Fruit fly (Drosophila melanogaster) whole organism, embryonic: ENCODE data around the gene CG17270.

Experiments used
- CG10462 ChIP-seq: fragments of 200-800 bp; sonication (Bioruptor generic); optimal IDR thresholded peaks from 2 replicates; lab custom pipeline; 2016; ENCODE audit warnings: missing biosample characterization, missing genetic modification characterization
- CG10979 ChIP-seq: fragments of 200-800 bp; sonication (Bioruptor generic); optimal IDR thresholded peaks from 2 replicates; lab custom pipeline; 2018; ENCODE audit warnings: missing biosample characterization, mild to moderate bottlenecking, missing genetic modification characterization, moderate library complexity
- CG11504 ChIP-seq: fragments of 200-800 bp; sonication (Bioruptor generic); optimal IDR thresholded peaks from 3 replicates; lab custom pipeline; 2019; ENCODE audit warnings: missing biosample characterization, mild to moderate bottlenecking, missing genetic modification characterization, moderate library complexity
- CG12104 ChIP-seq: fragments of 200-800 bp; sonication (Bioruptor generic); optimal IDR thresholded peaks from 3 replicates; lab custom pipeline; 2016; ENCODE audit warnings: missing biosample characterization, missing genetic modification characterization
- CG13424 ChIP-seq: fragments of 200-800 bp; sonication (Bioruptor generic); optimal IDR thresholded peaks from 2 replicates; lab custom pipeline; 2019; ENCODE audit warnings: missing biosample characterization, mild to moderate bottlenecking, missing genetic modification characterization, moderate library complexity
- CG14710 ChIP-seq: fragments of 200-800 bp; sonication (Bioruptor generic); optimal IDR thresholded peaks from 3 replicates; lab custom pipeline; 2019; ENCODE audit warnings: missing biosample characterization, mild to moderate bottlenecking, missing genetic modification characterization, moderate library complexity
- CG14965 ChIP-seq: fragments of 200-800 bp; sonication (Bioruptor generic); optimal IDR thresholded peaks from 2 replicates; lab custom pipeline; 2016; ENCODE audit warnings: missing biosample characterization, missing genetic modification characterization, borderline replicate concordance
- CG1529 ChIP-seq: fragments of 200-800 bp; sonication (Bioruptor generic); optimal IDR thresholded peaks from 3 replicates; lab custom pipeline; 2018; ENCODE audit warnings: missing biosample characterization, missing genetic modification characterization
- CG16863 ChIP-seq: fragments of 200-800 bp; sonication (Bioruptor generic); optimal IDR thresholded peaks from 3 replicates; lab custom pipeline; 2016; ENCODE audit warnings: missing biosample characterization, missing genetic modification characterization
- CG17612 ChIP-seq: fragments of 200-800 bp; sonication (Bioruptor generic); IDR thresholded peaks from 2 replicates; pipeline ENCODE4 v1.3.6; 2022; ENCODE audit warnings: missing biosample characterization, missing genetic modification characterization
- CG1792 ChIP-seq: fragments of 200-800 bp; sonication (Bioruptor generic); optimal IDR thresholded peaks from 2 replicates; lab custom pipeline; 2016; ENCODE audit warnings: missing biosample characterization, missing genetic modification characterization
- CG18476 ChIP-seq: fragments of 200-800 bp; sonication (Bioruptor generic); optimal IDR thresholded peaks from 2 replicates; lab custom pipeline; 2016; ENCODE audit warnings: missing biosample characterization, mild to moderate bottlenecking, missing genetic modification characterization
- CG31365 ChIP-seq: fragments of 200-800 bp; sonication (Bioruptor generic); optimal IDR thresholded peaks from 2 replicates; lab custom pipeline; 2018; ENCODE audit warnings: missing biosample characterization, mild to moderate bottlenecking, missing genetic modification characterization
- CG4328 ChIP-seq: fragments of 200-800 bp; sonication (Bioruptor generic); optimal IDR thresholded peaks from 3 replicates; lab custom pipeline; 2017; ENCODE audit warnings: missing biosample characterization, missing genetic modification reagents, missing genetic modification characterization
- D19A ChIP-seq: fragments of 200-800 bp; optimal IDR thresholded peaks from 3 replicates; lab custom pipeline; 2019; ENCODE audit warnings: missing biosample characterization, mild to moderate bottlenecking, missing genetic modification characterization, moderate library complexity
- Dbx ChIP-seq: fragments of 200-800 bp; sonication (Bioruptor generic); IDR thresholded peaks from 3 replicates; pipeline ENCODE4 v1.3.6; 2022; ENCODE audit warnings: missing biosample characterization, missing genetic modification characterization
- Dek ChIP-seq: fragments of 200-800 bp; sonication (Bioruptor generic); optimal IDR thresholded peaks from 3 replicates; lab custom pipeline; 2019; ENCODE audit warnings: missing biosample characterization, mild to moderate bottlenecking, missing genetic modification characterization, moderate library complexity
- Dll ChIP-seq: fragments of 200-800 bp; sonication (Bioruptor generic); IDR thresholded peaks from 4 replicates; pipeline ENCODE4 v1.3.6; 2022; ENCODE audit warnings: missing biosample characterization, missing genetic modification characterization; ENCODE audit not compliant: partially characterized antibody
- Drgx ChIP-seq: fragments of 200-800 bp; sonication (Bioruptor generic); IDR thresholded peaks from 2 replicates; pipeline ENCODE4 v1.3.6; 2022; ENCODE audit warnings: missing biosample characterization, missing genetic modification characterization
- HLH54F ChIP-seq: fragments of 200-800 bp; sonication (Bioruptor generic); optimal IDR thresholded peaks from 3 replicates; lab custom pipeline; 2016; ENCODE audit warnings: missing biosample characterization, missing genetic modification characterization
- HLHmδ ChIP-seq: fragments of 200-800 bp; sonication (Bioruptor generic); optimal IDR thresholded peaks from 2 replicates; lab custom pipeline; 2018; ENCODE audit warnings: missing biosample characterization, mild to moderate bottlenecking, missing genetic modification characterization, moderate library complexity
- HmgD ChIP-seq: fragments of 200-800 bp; sonication (Bioruptor generic); optimal IDR thresholded peaks from 3 replicates; lab custom pipeline; 2016; ENCODE audit warnings: missing biosample characterization, missing genetic modification characterization
- Med ChIP-seq: fragments of 200-800 bp; sonication (Bioruptor generic); peaks from one replicate; lab custom pipeline; 2016; ENCODE audit warnings: missing biosample characterization, missing genetic modification characterization, mild to moderate bottlenecking, inconsistent platforms, moderate library complexity
- Mes4 ChIP-seq: fragments of 200-800 bp; sonication (Bioruptor generic); optimal IDR thresholded peaks from 2 replicates; lab custom pipeline; 2016; ENCODE audit warnings: missing biosample characterization, missing genetic modification characterization
- Spps ChIP-seq: fragments of 200-800 bp; sonication (Bioruptor generic); optimal IDR thresholded peaks from 2 replicates; lab custom pipeline; 2018; ENCODE audit warnings: missing biosample characterization, mild to moderate bottlenecking, missing genetic modification characterization
- YL-1 ChIP-seq: fragments of 200-800 bp; sonication (Bioruptor generic); optimal IDR thresholded peaks from 3 replicates; lab custom pipeline; 2017; ENCODE audit warnings: missing biosample characterization, mild to moderate bottlenecking, missing genetic modification characterization
- ash1 ChIP-seq: fragments of 200-800 bp; sonication (Bioruptor generic); optimal IDR thresholded peaks from 2 replicates; lab custom pipeline; 2018; ENCODE audit warnings: missing biosample characterization, mild to moderate bottlenecking, missing genetic modification characterization
- bab2 ChIP-seq: fragments of 200-800 bp; sonication (Bioruptor generic); optimal IDR thresholded peaks from 2 replicates; lab custom pipeline; 2016; ENCODE audit warnings: missing biosample characterization, missing genetic modification characterization
- btn ChIP-seq: fragments of 200-800 bp; sonication (Bioruptor generic); optimal IDR thresholded peaks from 2 replicates; lab custom pipeline; 2016; ENCODE audit warnings: missing biosample characterization, missing genetic modification characterization
- chm ChIP-seq: fragments of 200-800 bp; sonication (Bioruptor generic); IDR thresholded peaks from 2 replicates; pipeline ENCODE4 v1.3.6; 2022; ENCODE audit warnings: missing biosample characterization, missing genetic modification characterization
- ci ChIP-seq: fragments of 200-800 bp; sonication (Bioruptor generic); IDR thresholded peaks from 3 replicates; pipeline ENCODE4 v1.3.6; 2022; ENCODE audit warnings: missing biosample characterization, missing genetic modification characterization
- ewg ChIP-seq: fragments of 200-800 bp; sonication (Bioruptor generic); optimal IDR thresholded peaks from 3 replicates; lab custom pipeline; 2017; ENCODE audit warnings: mild to moderate bottlenecking, missing biosample characterization, missing genetic modification reagents, missing genetic modification characterization
- ftz-f1 ChIP-seq: fragments of 200-800 bp; sonication (Bioruptor generic); optimal IDR thresholded peaks from 2 replicates; lab custom pipeline; 2016; ENCODE audit warnings: missing biosample characterization, missing genetic modification characterization
- gfzf ChIP-seq: fragments of 200-800 bp; sonication (Bioruptor generic); optimal IDR thresholded peaks from 2 replicates; lab custom pipeline; 2016; ENCODE audit warnings: missing biosample characterization, mild to moderate bottlenecking, missing genetic modification characterization, moderate library complexity
- grn ChIP-seq: fragments of 200-800 bp; sonication (Bioruptor generic); optimal IDR thresholded peaks from 3 replicates; lab custom pipeline; 2017; ENCODE audit warnings: missing biosample characterization, missing genetic modification characterization
- gsb-n ChIP-seq: fragments of 200-800 bp; sonication (Bioruptor generic); optimal IDR thresholded peaks from 3 replicates; lab custom pipeline; 2018; ENCODE audit warnings: missing biosample characterization, mild to moderate bottlenecking, missing genetic modification characterization
- ken ChIP-seq: fragments of 200-800 bp; sonication (Bioruptor generic); IDR thresholded peaks from 3 replicates; pipeline ENCODE4 v1.3.6; 2022; ENCODE audit warnings: missing biosample characterization, missing genetic modification characterization
- pan ChIP-seq, 4 experiments: fragments of >200 bp in 3 of 4; fragments of 200-800 bp in 1 of 4; sonication (Bioruptor generic) in 1 of 4; optimal IDR thresholded peaks in 3 of 4; IDR thresholded peaks in 1 of 4; 2 replicates each; pipeline versions ENCODE4 v1.3.6 to Lab custom; 2017 to 2022; ENCODE audit warnings: missing biosample characterization in 2 of 4, missing genetic modification characterization in 2 of 4, mixed read lengths in 1 of 4
- pb ChIP-seq: fragments of 200-800 bp; sonication (Bioruptor generic); optimal IDR thresholded peaks from 3 replicates; lab custom pipeline; 2016; ENCODE audit warnings: missing biosample characterization, missing genetic modification characterization
- pum ChIP-seq: fragments of 200-800 bp; sonication (Bioruptor generic); optimal IDR thresholded peaks from 2 replicates; lab custom pipeline; 2016; ENCODE audit warnings: missing biosample characterization, missing genetic modification characterization
- pzg ChIP-seq: fragments of 200-800 bp; sonication (Bioruptor generic); optimal IDR thresholded peaks from 3 replicates; lab custom pipeline; 2018; ENCODE audit warnings: missing biosample characterization, mild to moderate bottlenecking, missing genetic modification characterization, moderate library complexity
- ro ChIP-seq: fragments of 200-800 bp; sonication (Bioruptor generic); IDR thresholded peaks from 2 replicates; pipeline ENCODE4 v1.3.6; 2022; ENCODE audit warnings: missing biosample characterization, missing genetic modification characterization
- run ChIP-seq: fragments of 200-800 bp; sonication (Bioruptor generic); optimal IDR thresholded peaks from 3 replicates; lab custom pipeline; 2018; ENCODE audit warnings: missing biosample characterization, mild to moderate bottlenecking, missing genetic modification characterization
- seq ChIP-seq: fragments of 200-800 bp; sonication (Bioruptor generic); IDR thresholded peaks from 2 replicates; pipeline ENCODE4 v1.3.6; 2022; ENCODE audit warnings: missing biosample characterization, missing genetic modification characterization
- stwl ChIP-seq: fragments of 200-800 bp; sonication (Bioruptor generic); optimal IDR thresholded peaks from 3 replicates; lab custom pipeline; 2018; ENCODE audit warnings: missing biosample characterization, mild to moderate bottlenecking, missing genetic modification characterization, moderate library complexity
- tgo ChIP-seq: fragments of 200-800 bp; sonication (Bioruptor generic); IDR thresholded peaks from 3 replicates; pipeline ENCODE4 v1.3.6; 2022; ENCODE audit warnings: missing biosample characterization, missing genetic modification characterization
- tx ChIP-seq: fragments of 200-800 bp; sonication (Bioruptor generic); optimal IDR thresholded peaks from 2 replicates; lab custom pipeline; 2016; ENCODE audit warnings: missing biosample characterization, missing genetic modification characterization
- zfh2 ChIP-seq: fragments of 200-800 bp; sonication (Bioruptor generic); optimal IDR thresholded peaks from 2 replicates; lab custom pipeline; 2016; ENCODE audit warnings: missing biosample characterization, missing genetic modification characterization

Gene CG17270

DNA sequence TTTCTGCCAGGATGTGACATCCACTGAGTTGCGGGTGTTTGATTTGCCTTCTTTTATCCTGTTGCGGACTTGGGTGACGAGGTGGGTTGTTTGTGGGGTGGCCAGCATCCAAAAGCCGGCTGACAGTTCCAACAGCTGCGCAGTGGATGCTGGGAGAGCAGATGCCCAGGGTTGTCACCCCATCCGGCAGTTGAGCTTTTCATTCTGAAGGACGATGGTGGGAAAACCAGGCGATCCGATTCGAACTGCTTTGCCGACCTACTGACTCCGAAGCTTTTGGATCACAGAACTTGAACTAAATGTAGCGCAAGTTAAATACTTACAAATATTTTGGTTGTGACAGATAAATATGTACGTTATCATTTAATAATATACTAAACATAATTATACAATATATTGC is 47.5 kb upstream of the CG17270 start, which contains the start of gene KaiR1D (continued):
- TF ChIP-seq HmgD (GFP tag; lab: Kevin White, UChicago) (no peak), CG17612 (GFP tag; lab: Robert Waterston, UW) (no peak), bab2 (GFP tag; lab: Kevin White, UChicago) (no peak), ash1 (GFP tag; lab: Kevin White, UChicago) (no peak), ewg (GFP tag; lab: Kevin White, UChicago) (peak; percentile 100), ftz-f1 (GFP tag; lab: Kevin White, UChicago) (no peak), pan (optimal IDR thresholded peaks at IDR 0.05; lab: Kevin White, UChicago) (no peak), pan (GFP tag; optimal IDR thresholded peaks at IDR 0.05 in 1 of 2, IDR thresholded peaks at IDR 0.05 in 1 of 2) (no peak), pzg (peak; percentile 43), CG31365 (tag; lab: Kevin White, UChicago) (peak; percentile 70), run (tag; lab: Kevin White, UChicago) (no peak), Drgx (GFP tag; lab: Robert Waterston, UW) (no peak), CG16863 (GFP tag; lab: Kevin White, UChicago) (no peak), tx (GFP tag; lab: Kevin White, UChicago) (no peak), pum (GFP tag; lab: Kevin White, UChicago) (no peak), CG1529 (GFP tag; lab: Kevin White, UChicago) (no peak), CG10462 (GFP tag; lab: Kevin White, UChicago) (no peak), CG18476 (no peak), CG12104 (GFP tag; lab: Kevin White, UChicago) (no peak), D19A (tag; lab: Kevin White, UChicago) (no peak), CG14965 (no peak), tgo (GFP tag; lab: Robert Waterston, UW) (no peak), seq (GFP tag; lab: Robert Waterston, UW) (peak; percentile 42; the same call in 1 of the 2 replicates), Med (GFP tag; lab: Kevin White, UChicago) (no peak), btn (GFP tag; lab: Kevin White, UChicago) (no peak), chm (GFP tag; lab: Robert Waterston, UW) (no peak), CG4328 (no peak), zfh2 (no peak), HLH54F (GFP tag; lab: Kevin White, UChicago) (no peak)

DNA sequence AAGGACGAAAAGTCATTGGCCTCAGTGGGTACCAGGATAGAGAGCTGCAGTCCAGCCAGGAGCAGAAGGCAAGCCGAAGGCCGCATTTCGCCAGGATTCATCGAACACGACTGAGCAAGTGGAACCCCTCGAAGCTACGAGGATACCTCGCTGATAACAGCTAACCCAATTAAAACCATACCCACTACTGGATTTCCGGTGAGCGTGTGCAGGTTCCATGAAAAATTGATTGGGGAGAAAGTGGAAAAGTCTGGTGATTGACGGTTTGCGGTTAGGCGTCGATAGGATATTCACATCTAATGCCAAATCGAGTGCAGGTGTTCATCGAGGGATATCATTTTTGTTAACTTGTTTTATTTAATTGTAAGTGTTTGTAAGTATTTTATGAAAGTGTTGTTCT is 41.1 kb upstream of the CG17270 start, which contains the start of gene Ir93a:
Ir93a (minus strand) TSS at position 101 of the 400 bp plus-strand sequence.
- TF ChIP-seq ci: no peak
- no peak for TF ChIP-seq CG13424 (tag; lab: Kevin White, UChicago)
- no peak for TF ChIP-seq Dll (GFP tag; lab: Robert Waterston, UW)
- TF ChIP-seq HLHmδ (GFP tag; lab: Kevin White, UChicago): no peak
- TF ChIP-seq ash1 (GFP tag; lab: Kevin White, UChicago): no peak
- no peak for TF ChIP-seq gfzf (GFP tag; lab: Kevin White, UChicago)
- TF ChIP-seq ro (GFP tag; lab: Robert Waterston, UW): no peak

DNA sequence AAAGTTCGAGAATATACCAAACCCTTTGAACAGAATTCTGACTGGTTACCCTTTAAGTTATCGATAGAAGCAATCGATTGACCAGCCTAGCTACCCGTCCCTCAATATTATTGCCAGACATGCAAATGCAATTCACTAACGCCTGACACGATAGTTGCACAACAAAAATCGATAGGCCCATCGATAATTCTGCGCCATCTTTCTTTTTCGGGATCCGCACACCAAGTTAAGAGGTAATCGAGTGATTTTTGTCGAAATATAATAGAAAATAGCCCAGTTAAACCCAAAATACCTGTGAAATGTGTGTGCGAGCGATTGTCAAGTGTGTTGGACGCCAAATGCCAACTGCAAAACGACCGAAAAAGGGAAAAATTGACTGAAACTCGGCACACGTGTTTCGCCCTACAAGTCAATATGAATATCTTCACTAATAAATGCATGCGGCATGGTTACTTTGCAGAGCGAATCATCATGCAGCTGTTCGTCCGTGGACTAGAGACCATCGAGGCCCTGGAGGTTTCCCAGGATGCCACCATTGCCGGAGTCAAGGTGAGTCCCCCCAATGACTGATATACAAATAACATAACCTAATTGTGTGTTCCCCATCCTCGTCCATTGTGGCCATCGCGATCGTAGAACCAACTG is 31.8 kb upstream of the CG17270 start, which contains the start of gene RpS30:
RpS30 (plus strand) TSS at position 122 of the 645 bp plus-strand sequence.
- peak; percentile 36 for TF ChIP-seq Spps
- TF ChIP-seq YL-1 (GFP tag; lab: Kevin White, UChicago): peak; percentile 97
- peak; percentile 16 for TF ChIP-seq Dek (tag; lab: Kevin White, UChicago)
- peak; percentile 97 for TF ChIP-seq stwl (tag; lab: Kevin White, UChicago)
- peak; percentile 80 for TF ChIP-seq CG14710 (tag; lab: Kevin White, UChicago)
- peak; percentile 74; the same call in 2 of the 3 replicates for TF ChIP-seq Dbx (GFP tag; lab: Robert Waterston, UW)
- TF ChIP-seq CG1792: peak; percentile 41
- TF ChIP-seq pb: peak; percentile 16
- TF ChIP-seq CG31365 (tag; lab: Kevin White, UChicago): peak; percentile 22
- TF ChIP-seq CG11504 (tag; lab: Kevin White, UChicago): peak; percentile 60
- TF ChIP-seq CG10979 (tag; lab: Kevin White, UChicago): peak; percentile 11
- TF ChIP-seq Mes4 (GFP tag; lab: Kevin White, UChicago): peak; percentile 53
- no peak for TF ChIP-seq grn
- peak; percentile 21 for TF ChIP-seq gsb-n (tag; lab: Kevin White, UChicago)
- no peak for TF ChIP-seq ken (GFP tag; lab: Robert Waterston, UW)
